Fruit fly (Drosophila melanogaster) whole organism, embryonic: ENCODE measurements around the gene ck.

ENCODE experiments used
- CG16779 ChIP-seq: fragments of 200-800 bp; sonication (Bioruptor generic); IDR thresholded peaks from 2 replicates; pipeline ENCODE4 v1.3.6; 2022; ENCODE audit warnings: missing biosample characterization, missing genetic modification characterization
- HLH3B ChIP-seq: fragments of 200-800 bp; sonication (Bioruptor generic); IDR thresholded peaks from 2 replicates; pipeline ENCODE4 v1.3.6; 2022; ENCODE audit warnings: missing biosample characterization, missing genetic modification characterization
- Mad ChIP-seq: fragments of 200-800 bp; sonication (Bioruptor generic); optimal IDR thresholded peaks from 2 replicates; lab custom pipeline; 2016; ENCODE audit warnings: missing biosample characterization, missing genetic modification characterization
- Vsx1 ChIP-seq: fragments of 200-800 bp; sonication (Bioruptor generic); optimal IDR thresholded peaks from 2 replicates; lab custom pipeline; 2017; ENCODE audit warnings: missing biosample characterization, mild to moderate bottlenecking, missing genetic modification characterization, missing genetic modification reagents
- az2 ChIP-seq: fragments of 200-800 bp; sonication (Bioruptor generic); optimal IDR thresholded peaks from 3 replicates; lab custom pipeline; 2016; ENCODE audit warnings: missing biosample characterization, missing genetic modification characterization
- lola ChIP-seq, 3 experiments: fragments of >200 bp in 2 of 3; fragments of 200-800 bp in 1 of 3; sonication (Bioruptor generic) in 1 of 3; optimal IDR thresholded peaks; 2 replicates each; lab custom pipeline; 2017 to 2019; ENCODE audit warnings: missing biosample characterization in 3 of 3, missing genetic modification characterization in 3 of 3, mild to moderate bottlenecking in 1 of 3, moderate library complexity in 1 of 3
- maf-S ChIP-seq: fragments of 200-800 bp; sonication (Bioruptor generic); optimal IDR thresholded peaks from 2 replicates; lab custom pipeline; 2016; ENCODE audit warnings: missing biosample characterization, missing genetic modification characterization
- salm ChIP-seq: fragments of 200-800 bp; sonication (Bioruptor generic); optimal IDR thresholded peaks from 2 replicates; lab custom pipeline; 2018; ENCODE audit warnings: missing biosample characterization, mild to moderate bottlenecking, missing genetic modification characterization
- ttk ChIP-seq: fragments of 200-800 bp; sonication (Bioruptor generic); IDR thresholded peaks from 2 replicates; pipeline ENCODE4 v2.1.2; 2022; ENCODE audit warnings: missing biosample characterization, missing genetic modification characterization

DNA sequence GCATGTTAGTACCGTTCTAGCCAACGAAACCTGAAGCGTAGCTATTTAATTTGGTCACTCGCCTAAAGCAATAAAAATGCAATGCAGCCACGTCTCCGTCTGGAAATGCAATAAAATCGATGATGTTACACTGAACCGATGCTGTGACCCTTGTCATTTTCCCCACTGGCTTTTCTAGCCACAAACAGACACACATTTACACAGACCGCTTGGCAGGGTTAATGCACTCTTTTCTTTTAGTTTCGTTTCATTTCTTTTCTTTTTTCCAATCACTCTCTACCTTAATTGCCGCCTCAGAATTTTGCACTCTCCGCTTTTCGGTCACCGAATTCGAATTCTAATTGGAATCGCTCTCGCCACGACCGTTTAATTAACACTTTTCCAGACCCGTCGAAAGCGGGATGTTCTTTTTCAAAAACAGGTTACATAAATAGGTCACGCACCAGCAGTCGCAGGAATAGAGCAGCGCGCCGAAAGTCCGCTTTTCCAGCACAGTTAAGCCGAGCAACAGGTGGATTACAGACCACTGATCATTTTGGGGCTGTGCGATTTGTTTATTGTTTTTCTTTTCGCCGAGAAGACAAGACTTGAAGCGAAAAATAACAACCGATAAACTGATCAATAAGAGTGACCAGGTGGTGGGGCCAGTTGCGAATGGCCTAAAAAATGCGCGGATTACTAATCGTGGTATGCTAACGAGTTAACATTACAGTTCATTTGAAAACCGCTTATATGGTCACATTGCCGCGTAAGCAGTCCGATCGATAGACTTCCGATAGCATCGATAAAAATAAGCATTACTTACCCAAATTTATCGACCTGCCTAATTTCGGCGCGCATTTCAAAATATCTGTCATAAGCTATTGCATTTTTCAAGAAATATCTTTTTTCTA, at the start of gene ck:
- TF ChIP-seq Mad (GFP tag; lab: Kevin White, UChicago), result no peak
- no peak for TF ChIP-seq salm (tag; lab: Kevin White, UChicago)
- no peak for TF ChIP-seq lola (GFP tag; optimal IDR thresholded peaks at IDR 0.05; lab: Kevin White, UChicago)
- TF ChIP-seq az2 (GFP tag; lab: Kevin White, UChicago), result no peak
- TF ChIP-seq HLH3B (GFP tag; lab: Robert Waterston, UW), result no peak
- no peak for TF ChIP-seq Vsx1 (GFP tag; lab: Kevin White, UChicago)
- TF ChIP-seq CG16779 (GFP tag; lab: Robert Waterston, UW), result no peak
- TF ChIP-seq ttk (GFP tag; lab: Robert Waterston, UW), result no peak
- no peak for TF ChIP-seq maf-S (GFP tag; lab: Kevin White, UChicago)
